Comparison of ENCODE assay signal across 2 fruit fly cellular contexts in the genomic region with DNA sequence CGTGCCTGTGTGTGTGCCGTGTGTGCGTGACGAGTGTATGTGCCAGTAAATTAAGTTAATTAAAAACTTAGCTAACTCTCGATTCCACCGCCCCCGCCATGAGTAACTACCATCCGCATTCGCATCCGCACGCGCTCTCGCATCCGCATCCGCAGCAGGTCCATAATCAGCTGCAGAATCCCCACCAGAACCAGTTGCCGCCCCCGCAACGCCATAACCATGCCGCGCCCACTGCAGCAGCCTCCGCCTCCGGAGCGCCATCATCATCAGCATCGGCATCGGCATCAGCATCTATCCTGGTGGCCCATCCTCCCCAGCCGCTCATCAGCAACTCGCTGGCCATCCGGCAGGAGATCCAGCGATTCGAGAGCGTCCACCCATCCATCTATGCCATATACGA.
TF ChIP-seq lines count a peak whose summit lies in the region.

No protein-coding gene starts in this region.

- TF ChIP-seq CTCF in whole organism, embryonic (GFP tag; optimal IDR thresholded peaks at IDR 0.05; lab: Kevin White, UChicago), result no peak

TF ChIP-seq in whole organism, embryonic, 481 proteins besides CTCF, POLR2A, EP300 and RAD21 (continues in another document):
- TF ChIP-seq CG12659 (GFP tag; optimal IDR thresholded peaks at IDR 0.05; lab: Kevin White, UChicago) (no peak), ERR (GFP tag; optimal IDR thresholded peaks at IDR 0.05; lab: Kevin White, UChicago) (no peak), Dbx (GFP tag; IDR thresholded peaks at IDR 0.05; lab: Robert Waterston, UW) (0 out of 3 replicates have a peak, but pooled peaks have one; percentile 9), sima (GFP tag; optimal IDR thresholded peaks at IDR 0.05; lab: Kevin White, UChicago) (no peak), vnd (GFP tag; IDR thresholded peaks at IDR 0.05; lab: Robert Waterston, UW; ENCODE audit: partially characterized antibody) (no peak), mld (GFP tag; IDR thresholded peaks at IDR 0.05; lab: Robert Waterston, UW; ENCODE audit: partially characterized antibody) (peak; percentile 50; the same call in 1 of the 3 replicates), crol (GFP tag; IDR thresholded peaks at IDR 0.05; lab: Robert Waterston, UW) (0 out of 2 replicates have a peak, but pooled peaks have one; percentile 9), CG8765 (GFP tag; IDR thresholded peaks at IDR 0.05; lab: Robert Waterston, UW) (0 out of 2 replicates have a peak, but pooled peaks have one; percentile 15), CG10147 (GFP tag; optimal IDR thresholded peaks at IDR 0.05; lab: Kevin White, UChicago) (no peak), knrl (GFP tag; IDR thresholded peaks at IDR 0.05; lab: Robert Waterston, UW; ENCODE audit: partially characterized antibody) (no peak), Hr3 (GFP tag; optimal IDR thresholded peaks at IDR 0.05; lab: Kevin White, UChicago) (no peak), Nf-YA (GFP tag; IDR thresholded peaks at IDR 0.05; lab: Robert Waterston, UW) (no peak), sr (GFP tag; IDR thresholded peaks at IDR 0.05; lab: Robert Waterston, UW) (peak; percentile 71; the same call in 2 of the 3 replicates), Hey (tag; optimal IDR thresholded peaks at IDR 0.05; lab: Kevin White, UChicago) (no peak), prd (optimal IDR thresholded peaks at IDR 0.05; lab: Kevin White, UChicago) (no peak), prd (GFP tag; IDR thresholded peaks at IDR 0.05; lab: Robert Waterston, UW) (no peak), cad (GFP tag; optimal IDR thresholded peaks at IDR 0.05; lab: Kevin White, UChicago) (no peak), Ravus (GFP tag; IDR thresholded peaks at IDR 0.05; lab: Robert Waterston, UW) (no peak), HLHmδ (GFP tag; optimal IDR thresholded peaks at IDR 0.05; lab: Kevin White, UChicago) (no peak), fd102C (GFP tag; optimal IDR thresholded peaks at IDR 0.05; lab: Kevin White, UChicago) (no peak), CG5953 (GFP tag; IDR thresholded peaks at IDR 0.05; lab: Robert Waterston, UW) (no peak), ac (GFP tag; optimal IDR thresholded peaks at IDR 0.05; lab: Kevin White, UChicago) (no peak), oc (tag; optimal IDR thresholded peaks at IDR 0.05; lab: Kevin White, UChicago) (no peak), Ssrp (tag; optimal IDR thresholded peaks at IDR 0.05; lab: Kevin White, UChicago) (no peak), Rfx (GFP tag; IDR thresholded peaks at IDR 0.05; lab: Robert Waterston, UW) (0 out of 2 replicates have a peak, but pooled peaks have one; percentile 7), CG33213 (GFP tag; optimal IDR thresholded peaks at IDR 0.05; lab: Kevin White, UChicago) (no peak), en (GFP tag; optimal IDR thresholded peaks at IDR 0.05; lab: Kevin White, UChicago) (no peak), Myb (GFP tag; optimal IDR thresholded peaks at IDR 0.05; lab: Kevin White, UChicago) (no peak), NfI (GFP tag; optimal IDR thresholded peaks at IDR 0.05; lab: Kevin White, UChicago) (no peak), Awh (GFP tag; IDR thresholded peaks at IDR 0.05; lab: Robert Waterston, UW) (0 out of 2 replicates have a peak, but pooled peaks have one; percentile 22), CG14965 (GFP tag; optimal IDR thresholded peaks at IDR 0.05; lab: Kevin White, UChicago; ENCODE audit: borderline replicate concordance) (no peak), tll (GFP tag; optimal IDR thresholded peaks at IDR 0.05; lab: Kevin White, UChicago) (no peak), sug (tag; optimal IDR thresholded peaks at IDR 0.05; lab: Kevin White, UChicago) (no peak), Optix (GFP tag; IDR thresholded peaks at IDR 0.05; lab: Robert Waterston, UW) (no peak), unpg (GFP tag; optimal IDR thresholded peaks at IDR 0.05; lab: Kevin White, UChicago) (no peak), CG7839 (tag; optimal IDR thresholded peaks at IDR 0.05; lab: Kevin White, UChicago) (no peak), Side (GFP tag; optimal IDR thresholded peaks at IDR 0.05; lab: Kevin White, UChicago) (no peak), ind (GFP tag; optimal IDR thresholded peaks at IDR 0.05; lab: Kevin White, UChicago) (no peak), Drgx (GFP tag; IDR thresholded peaks at IDR 0.05; lab: Robert Waterston, UW) (0 out of 2 replicates have a peak, but pooled peaks have one; percentile 6), chm (GFP tag; IDR thresholded peaks at IDR 0.05; lab: Robert Waterston, UW) (0 out of 2 replicates have a peak, but pooled peaks have one; percentile 31), CG11456 (GFP tag; IDR thresholded peaks at IDR 0.05; lab: Robert Waterston, UW) (peak; percentile 61; the same call in 1 of the 3 replicates)

TF ChIP-seq in whole organism, prepupa, 60 proteins besides CTCF, POLR2A, EP300 and RAD21:
- TF ChIP-seq Eip78C (GFP tag; lab: Kevin White, UChicago) (no peak), Eip93F (GFP tag; optimal IDR thresholded peaks at IDR 0.05; lab: Kevin White, UChicago) (no peak), Met (GFP tag; optimal IDR thresholded peaks at IDR 0.05; lab: Kevin White, UChicago) (no peak), acj6 (GFP tag; optimal IDR thresholded peaks at IDR 0.05; lab: Kevin White, UChicago) (no peak), CG10631 (GFP tag; optimal IDR thresholded peaks at IDR 0.05; lab: Kevin White, UChicago) (no peak), eg (GFP tag; IDR thresholded peaks at IDR 0.05; lab: Robert Waterston, UW) (0 out of 3 replicates have a peak, but pooled peaks have one; percentile 19)
TF ChIP-seq in whole organism, prepupa: peak in this region for 1.
